Fruit fly (Drosophila melanogaster): ENCODE measurements around the gene fru.

DNA sequence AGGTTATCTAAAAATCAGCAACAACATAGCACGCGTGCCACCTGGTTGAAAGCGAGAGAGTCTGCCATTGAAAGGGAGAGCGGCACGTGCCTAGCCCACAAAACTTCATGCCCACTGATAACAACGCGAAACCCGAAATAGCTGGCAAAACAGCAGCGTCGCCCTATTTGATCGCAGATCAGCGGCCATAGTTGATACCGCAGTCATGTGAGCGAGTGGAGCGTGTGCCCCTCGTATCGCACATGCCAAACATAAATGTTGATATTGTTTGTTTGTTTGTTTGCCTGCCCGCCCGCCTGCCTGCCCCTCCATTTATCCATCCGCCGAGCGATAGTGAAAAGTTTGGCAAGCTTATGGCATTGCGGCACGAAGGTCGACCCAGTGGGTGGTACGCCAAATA is 112.5 kb downstream of the fru start:
- TF ChIP-seq CTCF (optimal IDR thresholded peaks at IDR 0.05) (no peak), CG8478 (optimal IDR thresholded peaks at IDR 0.05) (no peak)
